Worm (Caenorhabditis elegans) whole organism, early embryonic: ENCODE measurements around the gene cul-4.

Source experiments
- B0310.2 ChIP-seq: sonication (generic microtip); optimal IDR thresholded peaks from 2 replicates; lab custom pipeline; 2016; ENCODE audit warnings: mild to moderate bottlenecking, missing genetic modification characterization, missing compliant biosample characterization
- F13C5.2 ChIP-seq: sonication (generic microtip); optimal IDR thresholded peaks from 2 replicates; lab custom pipeline; 2017; ENCODE audit warnings: mild to moderate bottlenecking, missing genetic modification characterization, inconsistent platforms, missing compliant biosample characterization
- flt-1 ChIP-seq: fragments of 200-800 bp; sonication (Bioruptor generic); IDR thresholded peaks from 2 replicates; pipeline ENCODE4 v1.3.6; 2022; ENCODE audit warnings: missing genetic modification characterization, missing compliant biosample characterization
- hmg-4 ChIP-seq: fragments of 200-800 bp; sonication (Bioruptor generic); optimal IDR thresholded peaks from 2 replicates; lab custom pipeline; 2018; ENCODE audit warnings: mild to moderate bottlenecking, missing genetic modification characterization, missing compliant biosample characterization
- hnd-1 ChIP-seq: sonication (generic microtip); optimal IDR thresholded peaks from 2 replicates; lab custom pipeline; 2016; ENCODE audit warnings: missing genetic modification characterization, missing compliant biosample characterization

DNA sequence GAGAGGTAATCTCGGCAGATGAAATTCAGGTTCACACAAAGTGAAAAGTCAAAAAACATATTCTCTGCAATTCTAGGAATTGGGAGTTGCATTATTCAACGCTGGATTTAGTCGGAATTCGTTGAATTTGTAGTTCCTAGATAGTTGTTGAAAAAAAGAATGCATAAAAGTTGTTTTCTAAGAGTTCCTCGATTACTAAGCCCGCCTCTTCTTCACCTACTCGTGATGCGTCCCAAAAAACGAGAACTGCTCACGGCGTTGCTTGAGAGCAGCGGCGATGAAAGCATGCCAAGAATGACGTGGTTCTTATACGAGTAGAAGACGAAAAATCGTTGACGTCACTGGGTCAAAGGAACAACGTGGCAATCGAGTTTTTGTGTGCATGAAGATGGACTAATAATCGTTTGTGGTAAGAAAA, 23.2 kb downstream of the cul-4 start:
- TF ChIP-seq B0310.2 (tag; lab: Kevin White, UChicago) = no peak
- TF ChIP-seq flt-1 (GFP tag; lab: Robert Waterston, UW) = no peak
- TF ChIP-seq hmg-4 (GFP tag; lab: Kevin White, UChicago) = no peak
- no peak for TF ChIP-seq F13C5.2 (tag; lab: Kevin White, UChicago)
- TF ChIP-seq hnd-1 = no peak
